Fruit fly (Drosophila melanogaster) whole organism, embryonic: ENCODE data around the gene CG11437.

ENCODE experiments used
- Ada2b ChIP-seq: fragments of 200-800 bp; sonication (Bioruptor generic); IDR thresholded peaks from 2 replicates; pipeline ENCODE4 v1.3.6; 2022; ENCODE audit warnings: missing biosample characterization, missing genetic modification characterization
- Atf3 ChIP-seq: fragments of 200-800 bp; sonication (Bioruptor generic); optimal IDR thresholded peaks from 3 replicates; lab custom pipeline; 2016; ENCODE audit warnings: missing biosample characterization, missing genetic modification characterization
- BEAF-32 ChIP-seq: fragments of 200-800 bp; sonication (Bioruptor generic); optimal IDR thresholded peaks from 3 replicates; lab custom pipeline; 2017; ENCODE audit warnings: missing biosample characterization, missing genetic modification characterization, mild to moderate bottlenecking, moderate library complexity, missing genetic modification reagents
- CG10147 ChIP-seq: fragments of 200-800 bp; sonication (Bioruptor generic); optimal IDR thresholded peaks from 2 replicates; lab custom pipeline; 2019; ENCODE audit warnings: missing biosample characterization, mild to moderate bottlenecking, missing genetic modification characterization, moderate library complexity
- CG10267 ChIP-seq: fragments of 200-800 bp; sonication (Bioruptor generic); optimal IDR thresholded peaks from 2 replicates; lab custom pipeline; 2018; ENCODE audit warnings: missing biosample characterization, mild to moderate bottlenecking, missing genetic modification characterization, moderate library complexity
- CG10543 ChIP-seq: fragments of 200-800 bp; sonication (Bioruptor generic); optimal IDR thresholded peaks from 3 replicates; lab custom pipeline; 2017; ENCODE audit warnings: missing biosample characterization, mild to moderate bottlenecking, missing genetic modification characterization, moderate library complexity
- CG11085 ChIP-seq: fragments of 200-800 bp; sonication (Bioruptor generic); IDR thresholded peaks from 2 replicates; pipeline ENCODE4 v1.3.6; 2022; ENCODE audit warnings: missing biosample characterization, missing genetic modification characterization
- CG11560 ChIP-seq: fragments of 200-800 bp; sonication (Bioruptor generic); IDR thresholded peaks from 3 replicates; pipeline ENCODE4 v1.3.6; 2022; ENCODE audit warnings: missing biosample characterization, missing genetic modification characterization
- CG11695 ChIP-seq: fragments of 200-800 bp; sonication (Bioruptor generic); IDR thresholded peaks from 3 replicates; pipeline ENCODE4 v1.3.6; 2022; ENCODE audit warnings: missing biosample characterization, missing genetic modification characterization
- CG12744 ChIP-seq: fragments of 200-800 bp; sonication (Bioruptor generic); optimal IDR thresholded peaks from 2 replicates; lab custom pipeline; 2016; ENCODE audit warnings: missing biosample characterization, missing genetic modification characterization
- CG13296 ChIP-seq: fragments of 200-800 bp; sonication (Bioruptor generic); optimal IDR thresholded peaks from 3 replicates; lab custom pipeline; 2018; ENCODE audit warnings: missing biosample characterization, mild to moderate bottlenecking, missing genetic modification characterization
- CG1647 ChIP-seq: fragments of 200-800 bp; sonication (Bioruptor generic); optimal IDR thresholded peaks from 3 replicates; lab custom pipeline; 2016; ENCODE audit warnings: missing biosample characterization, missing genetic modification characterization
- CG2202 ChIP-seq: fragments of 200-800 bp; sonication (Bioruptor generic); optimal IDR thresholded peaks from 2 replicates; lab custom pipeline; 2018; ENCODE audit warnings: missing biosample characterization, mild to moderate bottlenecking, missing genetic modification characterization
- CG32532 ChIP-seq: fragments of 200-800 bp; sonication (Bioruptor generic); IDR thresholded peaks from 2 replicates; pipeline ENCODE4 v1.3.6; 2022; ENCODE audit warnings: missing biosample characterization, missing genetic modification characterization
- CG34376 ChIP-seq: fragments of 200-800 bp; sonication (Bioruptor generic); optimal IDR thresholded peaks from 2 replicates; lab custom pipeline; 2018; ENCODE audit warnings: missing biosample characterization, mild to moderate bottlenecking, missing genetic modification characterization
- CG3726 ChIP-seq: fragments of 200-800 bp; sonication (Bioruptor generic); IDR thresholded peaks from 3 replicates; pipeline ENCODE4, ENCODE4 v1.3.6; 2022; ENCODE audit warnings: missing biosample characterization, missing genetic modification characterization
- CG4404 ChIP-seq: fragments of 200-800 bp; sonication (Bioruptor generic); IDR thresholded peaks from 2 replicates; pipeline ENCODE4 v1.3.6; 2022; ENCODE audit warnings: missing biosample characterization, missing genetic modification characterization
- CG6175 ChIP-seq: fragments of 200-800 bp; sonication (Bioruptor generic); IDR thresholded peaks from 3 replicates; pipeline ENCODE4 v1.3.6; 2022; ENCODE audit warnings: missing biosample characterization, missing genetic modification characterization
- CG6813 ChIP-seq: fragments of 200-800 bp; sonication (Bioruptor generic); optimal IDR thresholded peaks from 2 replicates; lab custom pipeline; 2017; ENCODE audit warnings: missing biosample characterization, missing genetic modification characterization, mild to moderate bottlenecking, moderate library complexity, missing genetic modification reagents
- CG8765 ChIP-seq: fragments of 200-800 bp; sonication (Bioruptor generic); IDR thresholded peaks from 2 replicates; pipeline ENCODE4 v1.3.6; 2022; ENCODE audit warnings: missing biosample characterization, missing genetic modification characterization
- D ChIP-seq, 2 experiments: fragments of 200-800 bp in 1 of 2; fragments of >200 bp in 1 of 2; sonication (Bioruptor generic) in 1 of 2; optimal IDR thresholded peaks; 2 replicates in 1 of 2; 3 replicates in 1 of 2; lab custom pipeline; 2017; ENCODE audit warnings: mild to moderate bottlenecking in 1 of 2, missing biosample characterization in 1 of 2, missing genetic modification characterization in 1 of 2, missing genetic modification reagents in 1 of 2
- D19A ChIP-seq: fragments of 200-800 bp; optimal IDR thresholded peaks from 3 replicates; lab custom pipeline; 2019; ENCODE audit warnings: missing biosample characterization, mild to moderate bottlenecking, missing genetic modification characterization, moderate library complexity
- Deaf1 ChIP-seq: fragments of 200-800 bp; optimal IDR thresholded peaks from 3 replicates; lab custom pipeline; 2019; ENCODE audit warnings: missing biosample characterization, mild to moderate bottlenecking, missing genetic modification characterization, moderate library complexity
- Doc2 ChIP-seq: fragments of 200-800 bp; sonication (Bioruptor generic); IDR thresholded peaks from 2 replicates; pipeline ENCODE4 v1.3.6; 2022; ENCODE audit warnings: missing biosample characterization, missing genetic modification characterization
- E2f1 ChIP-seq: fragments of 200-800 bp; sonication (Bioruptor generic); IDR thresholded peaks from 2 replicates; pipeline ENCODE4 v1.3.6; 2022; ENCODE audit warnings: missing biosample characterization, missing genetic modification characterization
- HmgZ ChIP-seq: fragments of 200-800 bp; sonication (Bioruptor generic); optimal IDR thresholded peaks from 2 replicates; lab custom pipeline; 2018; ENCODE audit warnings: missing biosample characterization, mild to moderate bottlenecking, missing genetic modification characterization
- Hmx ChIP-seq: fragments of 200-800 bp; sonication (Bioruptor generic); optimal IDR thresholded peaks from 2 replicates; lab custom pipeline; 2016; ENCODE audit warnings: missing biosample characterization, missing genetic modification characterization
- Nf-YA ChIP-seq: fragments of 200-800 bp; sonication (Bioruptor generic); IDR thresholded peaks from 2 replicates; pipeline ENCODE4 v1.3.6; 2022; ENCODE audit warnings: missing biosample characterization, missing genetic modification characterization
- Pdp1 ChIP-seq, 2 experiments: fragments of 200-800 bp; sonication (Bioruptor generic); optimal IDR thresholded peaks; 3 replicates each; lab custom pipeline; 2016; ENCODE audit warnings: missing biosample characterization in 2 of 2, missing genetic modification characterization in 2 of 2, mild to moderate bottlenecking in 1 of 2, moderate library complexity in 1 of 2
- Side ChIP-seq: fragments of 200-800 bp; sonication (Bioruptor generic); optimal IDR thresholded peaks from 2 replicates; lab custom pipeline; 2016; ENCODE audit warnings: missing biosample characterization, missing genetic modification characterization
- Vsx1 ChIP-seq: fragments of 200-800 bp; sonication (Bioruptor generic); optimal IDR thresholded peaks from 2 replicates; lab custom pipeline; 2017; ENCODE audit warnings: missing biosample characterization, mild to moderate bottlenecking, missing genetic modification characterization, missing genetic modification reagents
- ab ChIP-seq: fragments of 200-800 bp; sonication (Bioruptor generic); optimal IDR thresholded peaks from 2 replicates; lab custom pipeline; 2016; ENCODE audit warnings: missing biosample characterization, missing genetic modification characterization
- bowl ChIP-seq: fragments of 200-800 bp; sonication (Bioruptor generic); IDR thresholded peaks from 2 replicates; pipeline ENCODE4 v1.3.6; 2022; ENCODE audit warnings: missing biosample characterization, missing genetic modification characterization
- croc ChIP-seq: fragments of 200-800 bp; sonication (Bioruptor generic); conservative IDR thresholded peaks from 3 replicates; pipeline ENCODE4 v1.3.6; 2022; ENCODE audit warnings: missing biosample characterization, missing genetic modification characterization
- danr ChIP-seq: fragments of 200-800 bp; sonication (Bioruptor generic); IDR thresholded peaks from 2 replicates; pipeline ENCODE4 v1.3.6; 2022; ENCODE audit warnings: missing biosample characterization, missing genetic modification characterization
- ewg ChIP-seq: fragments of 200-800 bp; sonication (Bioruptor generic); optimal IDR thresholded peaks from 3 replicates; lab custom pipeline; 2017; ENCODE audit warnings: mild to moderate bottlenecking, missing biosample characterization, missing genetic modification reagents, missing genetic modification characterization
- gfzf ChIP-seq: fragments of 200-800 bp; sonication (Bioruptor generic); optimal IDR thresholded peaks from 2 replicates; lab custom pipeline; 2016; ENCODE audit warnings: missing biosample characterization, mild to moderate bottlenecking, missing genetic modification characterization, moderate library complexity
- grn ChIP-seq: fragments of 200-800 bp; sonication (Bioruptor generic); optimal IDR thresholded peaks from 3 replicates; lab custom pipeline; 2017; ENCODE audit warnings: missing biosample characterization, missing genetic modification characterization
- h ChIP-seq: fragments of >200 bp; optimal IDR thresholded peaks from 2 replicates; lab custom pipeline; 2017
- jing ChIP-seq: fragments of 200-800 bp; sonication (Bioruptor generic); optimal IDR thresholded peaks from 2 replicates; lab custom pipeline; 2018; ENCODE audit warnings: missing biosample characterization, mild to moderate bottlenecking, missing genetic modification characterization
- luna ChIP-seq: fragments of 200-800 bp; sonication (Bioruptor generic); optimal IDR thresholded peaks from 2 replicates; lab custom pipeline; 2016; ENCODE audit warnings: missing biosample characterization, missing genetic modification characterization
- nom ChIP-seq: fragments of 200-800 bp; sonication (Bioruptor generic); optimal IDR thresholded peaks from 2 replicates; lab custom pipeline; 2017; ENCODE audit warnings: missing biosample characterization, missing genetic modification characterization, mild to moderate bottlenecking, moderate library complexity, missing genetic modification reagents
- sens ChIP-seq: fragments of 200-800 bp; sonication (Bioruptor generic); peaks from one replicate; lab custom pipeline; 2016; ENCODE audit warnings: missing biosample characterization, missing genetic modification characterization
- slbo ChIP-seq: fragments of 200-800 bp; sonication (Bioruptor generic); IDR thresholded peaks from 2 replicates; pipeline ENCODE4 v1.3.6; 2022; ENCODE audit warnings: missing biosample characterization, missing genetic modification characterization
- ssp ChIP-seq: fragments of 200-800 bp; sonication (Bioruptor generic); IDR thresholded peaks from 2 replicates; pipeline ENCODE4 v1.3.6; 2022; ENCODE audit warnings: missing biosample characterization, missing genetic modification characterization
- tio ChIP-seq: fragments of 200-800 bp; sonication (Bioruptor generic); optimal IDR thresholded peaks from 2 replicates; lab custom pipeline; 2017; ENCODE audit warnings: missing biosample characterization, missing genetic modification characterization, inconsistent platforms
- trh ChIP-seq: fragments of 200-800 bp; sonication (Bioruptor generic); optimal IDR thresholded peaks from 2 replicates; lab custom pipeline; 2016; ENCODE audit warnings: missing biosample characterization, missing genetic modification characterization
- ttk ChIP-seq: fragments of 200-800 bp; sonication (Bioruptor generic); IDR thresholded peaks from 2 replicates; pipeline ENCODE4 v2.1.2; 2022; ENCODE audit warnings: missing biosample characterization, missing genetic modification characterization
- unpg ChIP-seq: fragments of 200-800 bp; sonication (Bioruptor generic); optimal IDR thresholded peaks from 3 replicates; lab custom pipeline; 2018; ENCODE audit warnings: missing biosample characterization, mild to moderate bottlenecking, missing genetic modification characterization, moderate library complexity
- zen2 ChIP-seq: fragments of 200-800 bp; sonication (Bioruptor generic); IDR thresholded peaks from 3 replicates; pipeline ENCODE4 v1.3.6; 2022; ENCODE audit warnings: missing biosample characterization, missing genetic modification characterization; ENCODE audit not compliant: partially characterized antibody

Gene CG11437

dm6 chr3L:22460918-22461634 lies 7.6 kb upstream of the CG11437 start, which contains the start of gene laza (continued):
- no peak for TF ChIP-seq D (optimal IDR thresholded peaks at IDR 0.05; lab: Kevin White, UChicago)
- TF ChIP-seq D (GFP tag; optimal IDR thresholded peaks at IDR 0.05; lab: Kevin White, UChicago), result no peak
- no peak for TF ChIP-seq Ada2b
- no peak for TF ChIP-seq h (lab: Kevin White, UChicago)
- TF ChIP-seq Pdp1 (GFP tag; optimal IDR thresholded peaks at IDR 0.05; lab: Kevin White, UChicago), result no peak
- TF ChIP-seq CG1647 (GFP tag; lab: Kevin White, UChicago), result no peak
- TF ChIP-seq Side, result no peak
- no peak for TF ChIP-seq trh (GFP tag; lab: Kevin White, UChicago)
- 0 out of 2 replicates have a peak, but pooled peaks have one; percentile 27 for TF ChIP-seq CG32532 (GFP tag; lab: Robert Waterston, UW)
- TF ChIP-seq Doc2 (GFP tag; lab: Robert Waterston, UW), result no peak
- TF ChIP-seq CG10543 (GFP tag; lab: Kevin White, UChicago), result peak; percentile 62
- peak; percentile 6 for TF ChIP-seq CG10267
- TF ChIP-seq CG4404 (GFP tag; lab: Robert Waterston, UW), result 0 out of 2 replicates have a peak, but pooled peaks have one; percentile 7
- no peak for TF ChIP-seq Atf3
- no peak for TF ChIP-seq danr
- no peak for TF ChIP-seq D19A (tag; lab: Kevin White, UChicago)
- peak; percentile 29; the same call in 1 of the 3 replicates for TF ChIP-seq CG11695 (GFP tag; lab: Robert Waterston, UW)
- TF ChIP-seq CG2202 (tag; lab: Kevin White, UChicago), result no peak
- no peak for TF ChIP-seq tio (GFP tag; lab: Kevin White, UChicago)
- TF ChIP-seq unpg (GFP tag; lab: Kevin White, UChicago), result peak; percentile 12
- TF ChIP-seq luna (GFP tag; lab: Kevin White, UChicago), result no peak
- TF ChIP-seq CG11560, result no peak
- no peak for TF ChIP-seq croc (GFP tag; lab: Robert Waterston, UW)
- TF ChIP-seq Nf-YA (GFP tag; lab: Robert Waterston, UW), result 0 out of 2 replicates have a peak, but pooled peaks have one; percentile 28
- peak; percentile 17 for TF ChIP-seq grn (GFP tag; lab: Kevin White, UChicago)
- TF ChIP-seq CG6813 (GFP tag; lab: Kevin White, UChicago), result no peak
- peak; percentile 35 for TF ChIP-seq slbo (GFP tag; lab: Robert Waterston, UW)
- TF ChIP-seq Hmx (GFP tag; lab: Kevin White, UChicago), result no peak
- peak; percentile 0 for TF ChIP-seq CG12744 (GFP tag; lab: Kevin White, UChicago)
- TF ChIP-seq BEAF-32, result no peak
- no peak for TF ChIP-seq CG3726 (GFP tag; lab: Robert Waterston, UW)
- no peak for TF ChIP-seq zen2
- TF ChIP-seq Deaf1 (tag; lab: Kevin White, UChicago), result peak; percentile 86
- TF ChIP-seq ewg (GFP tag; lab: Kevin White, UChicago), result no peak
- peak; percentile 22; the same call in 1 of the 2 replicates for TF ChIP-seq CG11085 (GFP tag; lab: Robert Waterston, UW)
- TF ChIP-seq Vsx1 (GFP tag; lab: Kevin White, UChicago), result no peak
- TF ChIP-seq CG8765 (GFP tag; lab: Robert Waterston, UW), result no peak
- TF ChIP-seq ttk, result no peak
- 0 out of 3 replicates have a peak, but pooled peaks have one; percentile 33 for TF ChIP-seq CG6175 (GFP tag; lab: Robert Waterston, UW)
- no peak for TF ChIP-seq E2f1
- TF ChIP-seq CG13296 (GFP tag; lab: Kevin White, UChicago), result no peak
- peak; percentile 12 for TF ChIP-seq nom (GFP tag; lab: Kevin White, UChicago)
- no peak for TF ChIP-seq CG10147
- TF ChIP-seq bowl (GFP tag; lab: Robert Waterston, UW), result no peak
- peak; percentile 59 for TF ChIP-seq HmgZ (tag; lab: Kevin White, UChicago)
- no peak for TF ChIP-seq jing (GFP tag; lab: Kevin White, UChicago)
- no peak for TF ChIP-seq gfzf (GFP tag; lab: Kevin White, UChicago)
- TF ChIP-seq ssp (GFP tag; lab: Robert Waterston, UW), result no peak
- no peak for TF ChIP-seq CG34376
- TF ChIP-seq ab (GFP tag; lab: Kevin White, UChicago), result no peak
- peak; percentile 68 for TF ChIP-seq sens (GFP tag; lab: Kevin White, UChicago)
